Worm (Caenorhabditis elegans) whole organism, L4/young adult: Measurements from ENCODE around the gene str-253.

Experiments
- W03F9.2 ChIP-seq: fragments of 150-350 bp; optimal IDR thresholded peaks from 2 replicates; lab custom pipeline; 2014; ENCODE audit warnings: missing biosample characterization, missing genetic modification characterization
- him-1 ChIP-seq: sonication (generic microtip); optimal IDR thresholded peaks from 2 replicates; lab custom pipeline; 2016; ENCODE audit warnings: missing genotype, missing genetic modification reagents, missing genetic modification characterization, missing compliant biosample characterization

DNA sequence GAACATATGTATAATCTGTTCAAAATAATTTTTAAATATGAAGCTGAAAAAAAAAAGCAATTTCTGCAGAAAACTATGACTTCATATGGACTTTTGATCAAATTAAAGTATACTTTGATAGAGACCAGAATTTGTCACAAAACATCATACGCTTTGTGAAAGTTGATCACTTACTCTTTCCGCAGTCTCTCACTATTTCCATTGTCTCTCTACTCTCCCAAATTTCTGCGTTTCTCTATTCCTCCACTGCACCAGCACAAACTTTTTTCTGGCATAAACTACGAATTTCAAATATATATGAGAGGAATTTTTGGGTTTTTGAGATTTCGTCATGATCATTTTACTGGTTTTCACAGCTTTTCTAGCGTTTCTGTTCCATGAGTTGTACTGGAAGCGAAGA, 18.6 kb downstream of the str-253 start, which contains the start of gene cyp-33C4:
- TF ChIP-seq him-1 (tag; lab: Kevin White, UChicago) (no peak), W03F9.2 (tag; lab: Kevin White, UChicago) (no peak)
